Fruit fly (Drosophila melanogaster) whole organism, adult: ENCODE data around the gene Mst85C.
A peak's percentile ranks its signal among the peaks of the same experiment; 100 is the strongest.

Experiments
- CG14711 ChIP-seq: fragments of 200-800 bp; sonication (Bioruptor generic); optimal IDR thresholded peaks from 2 replicates; lab custom pipeline; 2018; ENCODE audit warnings: missing biosample characterization, mild to moderate bottlenecking, missing genetic modification characterization, moderate library complexity
- CG7101 ChIP-seq: fragments of 200-800 bp; sonication (Bioruptor generic); optimal IDR thresholded peaks from 2 replicates; lab custom pipeline; 2018; ENCODE audit warnings: missing biosample characterization, mild to moderate bottlenecking, missing genetic modification characterization, moderate library complexity

DNA sequence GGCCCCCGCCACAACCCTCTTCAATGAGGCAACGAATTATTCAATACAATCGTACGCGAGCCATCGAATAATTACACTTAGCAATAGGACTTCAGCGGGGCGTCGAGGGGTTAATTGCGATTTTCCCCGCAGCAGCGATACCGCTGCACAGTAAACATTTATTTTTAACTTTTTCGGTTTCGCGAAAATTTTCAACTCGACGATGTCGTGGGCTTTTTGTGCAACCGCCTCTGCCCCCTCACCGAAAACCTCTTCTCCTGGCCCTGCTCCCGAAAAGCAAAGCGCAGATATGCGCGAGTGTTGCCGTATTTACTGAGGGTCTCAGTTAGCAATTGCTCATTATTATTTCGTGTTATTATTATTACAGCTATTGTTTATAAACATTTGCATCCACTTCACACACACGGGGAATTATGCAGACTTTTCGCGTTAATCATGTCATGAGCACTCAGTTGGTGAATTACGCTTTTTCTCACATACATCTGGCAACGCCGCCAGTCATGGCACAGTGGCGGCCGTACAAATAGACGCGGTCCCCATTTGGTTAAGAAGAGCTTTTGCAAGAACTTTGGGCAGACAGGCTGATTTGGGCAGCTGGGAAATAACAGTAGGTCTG, 34.6 kb upstream of the Mst85C start:
- TF ChIP-seq CG7101 (peak; percentile 49), CG14711 (tag; lab: Kevin White, UChicago) (peak; percentile 43)
